Worm (Caenorhabditis elegans) whole organism, young adult: ENCODE results near the gene gcl-1.

Experiments used
- F23B12.7 ChIP-seq: sonication (generic microtip); optimal IDR thresholded peaks from 2 replicates; lab custom pipeline; 2017; ENCODE audit warnings: missing genetic modification characterization, mild to moderate bottlenecking, missing compliant biosample characterization, antibody characterized with exemption, moderate library complexity; ENCODE audit not compliant: insufficient read depth
- ceh-27 ChIP-seq: fragments of 200-800 bp; sonication (Bioruptor generic); optimal IDR thresholded peaks from 2 replicates; lab custom pipeline; 2018; ENCODE audit warnings: mild to moderate bottlenecking, missing genetic modification characterization, moderate library complexity, missing compliant biosample characterization
- gei-17 ChIP-seq: fragments of 200-800 bp; sonication (Bioruptor generic); optimal IDR thresholded peaks from 2 replicates; lab custom pipeline; 2018; ENCODE audit warnings: mild to moderate bottlenecking, missing genetic modification characterization, missing compliant biosample characterization
- nfya-2 ChIP-seq: fragments of 200-800 bp; sonication (Bioruptor generic); IDR thresholded peaks from 2 replicates; pipeline ENCODE4 v1.3.6; 2022; ENCODE audit warnings: missing genetic modification reagents, missing genetic modification characterization, missing compliant biosample characterization
- nhr-80 ChIP-seq: sonication (generic microtip); optimal IDR thresholded peaks from 2 replicates; lab custom pipeline; 2016; ENCODE audit warnings: missing genetic modification characterization, missing compliant biosample characterization
- sdz-38 ChIP-seq: sonication (generic microtip); optimal IDR thresholded peaks from 2 replicates; lab custom pipeline; 2016; ENCODE audit warnings: missing genotype, missing genetic modification characterization, missing compliant biosample characterization
- unc-62 ChIP-seq: fragments of 150-350 bp; optimal IDR thresholded peaks from 2 replicates; lab custom pipeline; 2014; ENCODE audit warnings: missing biosample characterization, missing genetic modification reagents, missing genetic modification characterization
- ztf-25 ChIP-seq: fragments of 200-800 bp; sonication (Bioruptor generic); IDR thresholded peaks from 2 replicates; pipeline ENCODE4 v1.3.6; 2022; ENCODE audit warnings: missing genetic modification reagents, missing genetic modification characterization, missing compliant biosample characterization
- ztf-26 ChIP-seq: sonication (generic microtip); optimal IDR thresholded peaks from 2 replicates; lab custom pipeline; 2017; ENCODE audit warnings: missing genetic modification characterization, missing compliant biosample characterization

- TF ChIP-seq F23B12.7 (tag; lab: Kevin White, UChicago) (no peak), ztf-26 (tag; lab: Kevin White, UChicago) (no peak), ztf-25 (GFP tag; lab: Robert Waterston, UW) (no peak), nfya-2 (GFP tag; lab: Robert Waterston, UW) (no peak), sdz-38 (tag; lab: Kevin White, UChicago) (no peak), gei-17 (GFP tag; lab: Kevin White, UChicago) (no peak), unc-62 (GFP tag; lab: Kevin White, UChicago) (no peak), ceh-27 (GFP tag; lab: Kevin White, UChicago) (no peak), nhr-80 (tag; lab: Kevin White, UChicago) (no peak)
These were observed 30.9 kb downstream of the gcl-1 start, which contains the start of gene emc-3 for ce11 chrIV:13381823-13382222.
